Worm (Caenorhabditis elegans) whole organism, L4 larva: ENCODE results near the gene copz-1.
"Not testable (repeated sequence)": the region's sequence is repeated elsewhere in the genome, so short reads cannot be mapped to it uniquely, and the experiment has no call there.

Experiments
- R02D3.7 ChIP-seq: fragments of 150-350 bp; sonication (generic microtip); optimal IDR thresholded peaks from 3 replicates; lab custom pipeline; 2014; ENCODE audit warnings: missing biosample characterization, missing genetic modification characterization
- T20F7.1 ChIP-seq: fragments of 200-800 bp; sonication (Bioruptor generic); optimal IDR thresholded peaks from 2 replicates; lab custom pipeline; 2018; ENCODE audit warnings: mild to moderate bottlenecking, missing genetic modification characterization, missing compliant biosample characterization
- T26A8.4 ChIP-seq: fragments of 200-800 bp; sonication (Bioruptor generic); IDR thresholded peaks from 2 replicates; pipeline ENCODE4 v1.3.6; 2022; ENCODE audit warnings: missing genetic modification characterization, missing compliant biosample characterization
- Y75B8A.6 ChIP-seq: fragments of 200-800 bp; sonication (Bioruptor generic); IDR thresholded peaks from 2 replicates; pipeline ENCODE4 v1.3.6; 2022; ENCODE audit warnings: missing genetic modification reagents, missing genetic modification characterization, missing compliant biosample characterization
- ceh-32 ChIP-seq: sonication (generic microtip); optimal IDR thresholded peaks from 2 replicates; lab custom pipeline; 2016; ENCODE audit warnings: mild to moderate bottlenecking, missing genetic modification characterization, missing compliant biosample characterization; ENCODE audit not compliant: poor library complexity
- ceh-82 ChIP-seq: sonication (generic microtip); optimal IDR thresholded peaks from 2 replicates; lab custom pipeline; 2017; ENCODE audit warnings: missing biosample characterization, missing genetic modification characterization
- ctbp-1 ChIP-seq: fragments of 200-800 bp; sonication (Bioruptor generic); IDR thresholded peaks from 2 replicates; pipeline ENCODE4 v1.3.6; 2022; ENCODE audit warnings: missing genetic modification reagents, missing genetic modification characterization, missing compliant biosample characterization
- daf-16 ChIP-seq, 3 experiments: sonication (generic microtip); optimal IDR thresholded peaks; 2 replicates each; lab custom pipeline; 2016 to 2017; ENCODE audit warnings: missing genetic modification characterization in 3 of 3, missing genetic modification reagents in 3 of 3, mild to moderate bottlenecking in 2 of 3, missing compliant biosample characterization in 2 of 3, missing biosample characterization in 1 of 3, moderate library complexity in 1 of 3
- duxl-1 ChIP-seq: sonication (generic microtip); optimal IDR thresholded peaks from 2 replicates; lab custom pipeline; 2016; ENCODE audit warnings: mild to moderate bottlenecking, missing genetic modification characterization, moderate library complexity, missing compliant biosample characterization; ENCODE audit not compliant: poor library complexity
- hlh-11 ChIP-seq: fragments of 200-800 bp; sonication (Bioruptor generic); optimal IDR thresholded peaks from 2 replicates; lab custom pipeline; 2018; ENCODE audit warnings: mild to moderate bottlenecking, missing genetic modification characterization, missing compliant biosample characterization
- hlh-30 ChIP-seq: sonication (generic microtip); optimal IDR thresholded peaks from 2 replicates; lab custom pipeline; 2017; ENCODE audit warnings: antibody characterized with exemption, mild to moderate bottlenecking, missing genetic modification characterization, missing compliant biosample characterization; ENCODE audit not compliant: insufficient read depth
- lim-7 ChIP-seq: fragments of 200-800 bp; sonication (Bioruptor generic); IDR thresholded peaks from 2 replicates; pipeline ENCODE4 v1.3.6; 2022; ENCODE audit warnings: missing genetic modification characterization, missing compliant biosample characterization
- lin-13 ChIP-seq: fragments of 150-350 bp; optimal IDR thresholded peaks from 2 replicates; lab custom pipeline; 2014; ENCODE audit warnings: missing biosample characterization, missing genetic modification reagents, missing genetic modification characterization
- lin-39 ChIP-seq: fragments of 150-350 bp; optimal IDR thresholded peaks from 2 replicates; lab custom pipeline; 2014; ENCODE audit warnings: missing biosample characterization, missing genetic modification reagents, missing genetic modification characterization
- lsy-2 ChIP-seq, 2 experiments: fragments of 150-350 bp in 1 of 2; sonication (generic microtip) in 1 of 2; optimal IDR thresholded peaks; 2 replicates each; lab custom pipeline; 2014 to 2017; ENCODE audit warnings: missing biosample characterization in 2 of 2, missing genetic modification characterization in 2 of 2
- madf-9 ChIP-seq: fragments of 200-800 bp; sonication (Bioruptor generic); conservative IDR thresholded peaks from 2 replicates; pipeline ENCODE4 v1.3.6; 2022; ENCODE audit warnings: missing genetic modification reagents, missing genetic modification characterization, missing compliant biosample characterization
- nhr-111 ChIP-seq: fragments of 200-800 bp; sonication (Bioruptor generic); optimal IDR thresholded peaks from 2 replicates; lab custom pipeline; 2018; ENCODE audit warnings: mild to moderate bottlenecking, missing genetic modification characterization, missing compliant biosample characterization
- nhr-28 ChIP-seq: fragments of 150-350 bp; optimal IDR thresholded peaks from 2 replicates; lab custom pipeline; 2014; ENCODE audit warnings: missing biosample characterization, missing genetic modification characterization
- nhr-48 ChIP-seq: sonication (generic microtip); optimal IDR thresholded peaks from 2 replicates; lab custom pipeline; 2016; ENCODE audit warnings: mild to moderate bottlenecking, missing genetic modification characterization, missing compliant biosample characterization
- nhr-6 ChIP-seq: fragments of 150-350 bp; optimal IDR thresholded peaks from 2 replicates; lab custom pipeline; 2014; ENCODE audit warnings: missing biosample characterization, missing genetic modification characterization
- nhr-76 ChIP-seq: fragments of 150-350 bp; optimal IDR thresholded peaks from 2 replicates; lab custom pipeline; 2014; ENCODE audit warnings: missing biosample characterization, missing genetic modification characterization
- php-3 ChIP-seq: fragments of 200-800 bp; sonication (Bioruptor generic); IDR thresholded peaks from 2 replicates; pipeline ENCODE4 v1.3.6; 2022; ENCODE audit warnings: missing genetic modification reagents, missing genetic modification characterization, missing compliant biosample characterization
- pqm-1 ChIP-seq: sonication (generic microtip); optimal IDR thresholded peaks from 2 replicates; lab custom pipeline; 2017; ENCODE audit warnings: missing biosample characterization, missing genetic modification characterization
- skn-1 ChIP-seq: fragments of 150-350 bp; optimal IDR thresholded peaks from 2 replicates; lab custom pipeline; 2014; ENCODE audit warnings: missing biosample characterization, missing genetic modification characterization
- snpc-1.2 ChIP-seq: fragments of 200-800 bp; sonication (Bioruptor generic); IDR thresholded peaks from 2 replicates; pipeline ENCODE4 v1.3.6; 2022; ENCODE audit warnings: missing genetic modification reagents, missing genetic modification characterization, missing compliant biosample characterization
- snpc-4 ChIP-seq: fragments of 150-350 bp; optimal IDR thresholded peaks from 2 replicates; lab custom pipeline; 2014; ENCODE audit warnings: missing biosample characterization, missing genetic modification characterization
- spr-1 ChIP-seq: sonication (generic microtip); optimal IDR thresholded peaks from 2 replicates; lab custom pipeline; 2016; ENCODE audit warnings: mild to moderate bottlenecking, missing genetic modification characterization, missing compliant biosample characterization
- unc-62 ChIP-seq, 3 experiments: fragments of 150-350 bp in 1 of 3; sonication (generic microtip); optimal IDR thresholded peaks in 2 of 3; peaks in 1 of 3; 1 replicate in 1 of 3; 2 replicates in 2 of 3; lab custom pipeline; 2014 to 2017; ENCODE audit warnings: missing biosample characterization in 3 of 3, missing genetic modification characterization in 3 of 3, missing genetic modification reagents in 3 of 3, missing genotype in 1 of 3

copz-1 gene

ce11 chrII:10915732-10916131 is 43.1 kb downstream of the copz-1 start, which contains the start of gene F44F4.9:
F44F4.9 (minus strand) TSS chrII:10915832.
- TF ChIP-seq hlh-30 (tag; lab: Kevin White, UChicago): no peak
- no peak for TF ChIP-seq pqm-1 (tag; lab: Kevin White, UChicago)
- TF ChIP-seq duxl-1: no peak
- no peak for TF ChIP-seq madf-9 (GFP tag; lab: Robert Waterston, UW)

- no peak for TF ChIP-seq T20F7.1 (GFP tag; lab: Kevin White, UChicago)
- peak in 1 of 2 experiments; percentile 48 for TF ChIP-seq unc-62 (GFP tag; optimal IDR thresholded peaks at IDR 0.05 in 1 of 2; lab: Kevin White, UChicago)
- no peak for TF ChIP-seq unc-62 (tag; optimal IDR thresholded peaks at IDR 0.05; lab: Kevin White, UChicago)
- no peak for TF ChIP-seq lin-13 (GFP tag; lab: Kevin White, UChicago)
- TF ChIP-seq R02D3.7 (tag; lab: Kevin White, UChicago): no peak
Measured at ce11 chrII:10917174-10917573, 44.5 kb downstream of the copz-1 start, which contains the start of gene F44F4.10. F44F4.10 (minus strand) TSS chrII:10917274.

ce11 chrII:10918293-10918756 is 45.6 kb downstream of the copz-1 start, which contains the start of gene tba-4:
tba-4 (plus strand) TSS chrII:10918706.
- no peak for TF ChIP-seq lin-39 (tag; lab: Kevin White, UChicago)
- peak; percentile 3 for TF ChIP-seq nhr-6
- no peak for TF ChIP-seq ceh-82
- peak; percentile 86 for TF ChIP-seq nhr-28 (tag; lab: Kevin White, UChicago)
- no peak for TF ChIP-seq nhr-48 (tag; lab: Kevin White, UChicago)
- TF ChIP-seq php-3 (GFP tag; lab: Robert Waterston, UW): no peak
- no peak for TF ChIP-seq snpc-1.2 (GFP tag; lab: Robert Waterston, UW)
- no peak for TF ChIP-seq lim-7
- TF ChIP-seq nhr-111 (GFP tag; lab: Kevin White, UChicago): no peak
- peak; percentile 79 for TF ChIP-seq pqm-1 (tag; lab: Kevin White, UChicago)
- TF ChIP-seq lsy-2 (tag; optimal IDR thresholded peaks at IDR 0.05; lab: Kevin White, UChicago): no peak
- no peak for TF ChIP-seq Y75B8A.6 (GFP tag; lab: Robert Waterston, UW)
- TF ChIP-seq ctbp-1: no peak
- TF ChIP-seq unc-62 (GFP tag; optimal IDR thresholded peaks at IDR 0.05 in 1 of 2; lab: Kevin White, UChicago): no peak
- no peak for TF ChIP-seq unc-62 (tag; optimal IDR thresholded peaks at IDR 0.05; lab: Kevin White, UChicago)
- TF ChIP-seq daf-16 (GFP tag; optimal IDR thresholded peaks at IDR 0.05; lab: Kevin White, UChicago): no peak
- peak; percentile 55 for TF ChIP-seq daf-16 (tag; optimal IDR thresholded peaks at IDR 0.05; lab: Kevin White, UChicago)
- no peak for TF ChIP-seq ceh-32 (tag; lab: Kevin White, UChicago)
- no peak for TF ChIP-seq snpc-4 (tag; lab: Kevin White, UChicago)
- TF ChIP-seq T26A8.4 (GFP tag; lab: Robert Waterston, UW): no peak
- TF ChIP-seq skn-1: no peak
- TF ChIP-seq hlh-11: peak; percentile 30

- not testable (repeated sequence) for TF ChIP-seq nhr-76 (tag; lab: Kevin White, UChicago); spr-1; lsy-2 (tag; optimal IDR thresholded peaks at IDR 0.05; lab: Kevin White, UChicago)
- TF ChIP-seq, all 104 proteins: peak for 0; not testable (repeated sequence) for 104
Measured at ce11 chrII:10922874-10923273, 50.2 kb downstream of the copz-1 start, which contains the start of gene Y19D2B.1. Y19D2B.1 (minus strand) TSS chrII:10922974.
